Fruit fly (Drosophila melanogaster) whole organism, embryonic: ENCODE data around the gene CG14795.

Source experiments
- Atf-2 ChIP-seq: fragments of 200-800 bp; sonication (Bioruptor generic); optimal IDR thresholded peaks from 2 replicates; lab custom pipeline; 2016; ENCODE audit warnings: missing biosample characterization, missing genetic modification characterization
- CG10147 ChIP-seq: fragments of 200-800 bp; sonication (Bioruptor generic); optimal IDR thresholded peaks from 2 replicates; lab custom pipeline; 2019; ENCODE audit warnings: missing biosample characterization, mild to moderate bottlenecking, missing genetic modification characterization, moderate library complexity
- CG11085 ChIP-seq: fragments of 200-800 bp; sonication (Bioruptor generic); IDR thresholded peaks from 2 replicates; pipeline ENCODE4 v1.3.6; 2022; ENCODE audit warnings: missing biosample characterization, missing genetic modification characterization
- CG12299 ChIP-seq: fragments of 200-800 bp; sonication (Bioruptor generic); optimal IDR thresholded peaks from 2 replicates; lab custom pipeline; 2018; ENCODE audit warnings: missing biosample characterization, mild to moderate bottlenecking, missing genetic modification characterization
- CG14667 ChIP-seq: fragments of 200-800 bp; sonication (Bioruptor generic); IDR thresholded peaks from 2 replicates; pipeline ENCODE4 v1.3.6; 2022; ENCODE audit warnings: missing biosample characterization, missing genetic modification characterization
- CG14965 ChIP-seq: fragments of 200-800 bp; sonication (Bioruptor generic); optimal IDR thresholded peaks from 2 replicates; lab custom pipeline; 2016; ENCODE audit warnings: missing biosample characterization, missing genetic modification characterization, borderline replicate concordance
- CG15011 ChIP-seq: fragments of 200-800 bp; sonication (Bioruptor generic); optimal IDR thresholded peaks from 3 replicates; lab custom pipeline; 2018; ENCODE audit warnings: missing biosample characterization, mild to moderate bottlenecking, missing genetic modification characterization
- CG17186 ChIP-seq: fragments of 200-800 bp; sonication (Bioruptor generic); optimal IDR thresholded peaks from 3 replicates; lab custom pipeline; 2017; ENCODE audit warnings: missing biosample characterization, missing genetic modification reagents, missing genetic modification characterization
- CG18476 ChIP-seq: fragments of 200-800 bp; sonication (Bioruptor generic); optimal IDR thresholded peaks from 2 replicates; lab custom pipeline; 2016; ENCODE audit warnings: missing biosample characterization, mild to moderate bottlenecking, missing genetic modification characterization
- CG18599 ChIP-seq: fragments of 200-800 bp; sonication (Bioruptor generic); optimal IDR thresholded peaks from 3 replicates; lab custom pipeline; 2017; ENCODE audit warnings: missing biosample characterization, missing genetic modification characterization, mild to moderate bottlenecking, moderate library complexity, missing genetic modification reagents
- CG2199 ChIP-seq: fragments of 200-800 bp; sonication (Bioruptor generic); IDR thresholded peaks from 3 replicates; pipeline ENCODE4 v1.3.6; 2022; ENCODE audit warnings: missing biosample characterization, missing genetic modification characterization
- CG2678 ChIP-seq: fragments of 200-800 bp; sonication (Bioruptor generic); optimal IDR thresholded peaks from 3 replicates; lab custom pipeline; 2019; ENCODE audit warnings: missing biosample characterization, mild to moderate bottlenecking, missing genetic modification characterization, moderate library complexity
- CG2875 ChIP-seq: fragments of 200-800 bp; sonication (Bioruptor generic); optimal IDR thresholded peaks from 2 replicates; lab custom pipeline; 2017; ENCODE audit warnings: missing biosample characterization, mild to moderate bottlenecking, missing genetic modification characterization, missing genetic modification reagents
- CG31441 ChIP-seq: fragments of 200-800 bp; sonication (Bioruptor generic); IDR thresholded peaks from 2 replicates; pipeline ENCODE4 v1.3.6; 2022; ENCODE audit warnings: missing biosample characterization, missing genetic modification characterization
- CG33213 ChIP-seq: fragments of 200-800 bp; sonication (Bioruptor generic); optimal IDR thresholded peaks from 3 replicates; lab custom pipeline; 2016; ENCODE audit warnings: missing biosample characterization, missing genetic modification characterization
- CG34224 ChIP-seq: fragments of 200-800 bp; sonication (Bioruptor generic); IDR thresholded peaks from 3 replicates; pipeline ENCODE4 v1.3.6; 2022; ENCODE audit warnings: missing biosample characterization, missing genetic modification characterization; ENCODE audit not compliant: partially characterized antibody
- CG4360 ChIP-seq: fragments of 200-800 bp; sonication (Bioruptor generic); IDR thresholded peaks from 2 replicates; pipeline ENCODE4 v1.3.6; 2022; ENCODE audit warnings: missing biosample characterization, missing genetic modification characterization
- CG6683 ChIP-seq: fragments of 200-800 bp; sonication (Bioruptor generic); optimal IDR thresholded peaks from 2 replicates; lab custom pipeline; 2017; ENCODE audit warnings: missing biosample characterization, mild to moderate bottlenecking, missing genetic modification characterization, missing genetic modification reagents
- CG6813 ChIP-seq: fragments of 200-800 bp; sonication (Bioruptor generic); optimal IDR thresholded peaks from 2 replicates; lab custom pipeline; 2017; ENCODE audit warnings: missing biosample characterization, missing genetic modification characterization, mild to moderate bottlenecking, moderate library complexity, missing genetic modification reagents
- CG7786 ChIP-seq: fragments of 200-800 bp; sonication (Bioruptor generic); optimal IDR thresholded peaks from 2 replicates; lab custom pipeline; 2016; ENCODE audit warnings: missing biosample characterization, missing genetic modification characterization
- CG8388 ChIP-seq: fragments of 200-800 bp; sonication (Bioruptor generic); optimal IDR thresholded peaks from 2 replicates; lab custom pipeline; 2019; ENCODE audit warnings: missing biosample characterization, mild to moderate bottlenecking, missing genetic modification characterization, moderate library complexity
- CG9932 ChIP-seq: fragments of 200-800 bp; sonication (Bioruptor generic); IDR thresholded peaks from 2 replicates; pipeline ENCODE4 v1.3.6; 2022; ENCODE audit warnings: missing biosample characterization, missing genetic modification characterization
- CHES-1-like ChIP-seq: fragments of 200-800 bp; sonication (Bioruptor generic); optimal IDR thresholded peaks from 2 replicates; lab custom pipeline; 2016; ENCODE audit warnings: missing biosample characterization, missing genetic modification characterization
- Dref ChIP-seq: fragments of 200-800 bp; sonication (Bioruptor generic); IDR thresholded peaks from 2 replicates; pipeline ENCODE4 v1.3.6; 2022; ENCODE audit warnings: missing biosample characterization, missing genetic modification characterization
- H15 ChIP-seq: fragments of 200-800 bp; sonication (Bioruptor generic); IDR thresholded peaks from 3 replicates; pipeline ENCODE4 v1.3.6; 2022; ENCODE audit warnings: missing biosample characterization, missing genetic modification characterization
- H2.0 ChIP-seq: fragments of 200-800 bp; sonication (Bioruptor generic); IDR thresholded peaks from 2 replicates; pipeline ENCODE4 v1.3.6; 2022; ENCODE audit warnings: missing biosample characterization, missing genetic modification characterization
- HmgD ChIP-seq: fragments of 200-800 bp; sonication (Bioruptor generic); optimal IDR thresholded peaks from 3 replicates; lab custom pipeline; 2016; ENCODE audit warnings: missing biosample characterization, missing genetic modification characterization
- Hr51 ChIP-seq, 2 experiments: fragments of 200-800 bp; sonication (Bioruptor generic); optimal IDR thresholded peaks; 2 replicates in 1 of 2; 3 replicates in 1 of 2; lab custom pipeline; 2016 to 2018; ENCODE audit warnings: missing biosample characterization in 2 of 2, missing genetic modification characterization in 2 of 2, mild to moderate bottlenecking in 1 of 2, moderate library complexity in 1 of 2
- Lhr ChIP-seq: fragments of 200-800 bp; sonication (Bioruptor generic); optimal IDR thresholded peaks from 3 replicates; lab custom pipeline; 2017; ENCODE audit warnings: mild to moderate bottlenecking, missing biosample characterization, missing genetic modification reagents, missing genetic modification characterization
- Mes4 ChIP-seq: fragments of 200-800 bp; sonication (Bioruptor generic); optimal IDR thresholded peaks from 2 replicates; lab custom pipeline; 2016; ENCODE audit warnings: missing biosample characterization, missing genetic modification characterization
- Nf-YB ChIP-seq: fragments of 200-800 bp; sonication (Bioruptor generic); optimal IDR thresholded peaks from 3 replicates; lab custom pipeline; 2019; ENCODE audit warnings: missing biosample characterization, mild to moderate bottlenecking, missing genetic modification characterization, moderate library complexity
- Oaz ChIP-seq: fragments of 200-800 bp; sonication (Bioruptor generic); IDR thresholded peaks from 2 replicates; pipeline ENCODE4 v1.3.6; 2022; ENCODE audit warnings: missing biosample characterization, missing genetic modification characterization
- Poxn ChIP-seq: fragments of 200-800 bp; sonication (Bioruptor generic); IDR thresholded peaks from 2 replicates; pipeline ENCODE4 v1.3.6; 2022; ENCODE audit warnings: missing biosample characterization, missing genetic modification characterization
- Ssrp ChIP-seq: fragments of 200-800 bp; sonication (Bioruptor generic); optimal IDR thresholded peaks from 2 replicates; lab custom pipeline; 2018; ENCODE audit warnings: missing biosample characterization, mild to moderate bottlenecking, missing genetic modification characterization, moderate library complexity
- Tbp ChIP-seq: fragments of >200 bp; optimal IDR thresholded peaks from 2 replicates; lab custom pipeline; 2018; ENCODE audit warnings: missing biosample characterization, missing genetic modification characterization
- Usf ChIP-seq: fragments of 200-800 bp; sonication (Bioruptor generic); optimal IDR thresholded peaks from 2 replicates; lab custom pipeline; 2017; ENCODE audit warnings: missing genotype, missing biosample characterization, missing genetic modification characterization
- Vsx1 ChIP-seq: fragments of 200-800 bp; sonication (Bioruptor generic); optimal IDR thresholded peaks from 2 replicates; lab custom pipeline; 2017; ENCODE audit warnings: missing biosample characterization, mild to moderate bottlenecking, missing genetic modification characterization, missing genetic modification reagents
- bab2 ChIP-seq: fragments of 200-800 bp; sonication (Bioruptor generic); optimal IDR thresholded peaks from 2 replicates; lab custom pipeline; 2016; ENCODE audit warnings: missing biosample characterization, missing genetic modification characterization
- da ChIP-seq: fragments of 200-800 bp; sonication (Bioruptor generic); optimal IDR thresholded peaks from 2 replicates; lab custom pipeline; 2016; ENCODE audit warnings: missing biosample characterization, missing genetic modification characterization
- dm ChIP-seq: fragments of 200-800 bp; sonication (Bioruptor generic); optimal IDR thresholded peaks from 3 replicates; lab custom pipeline; 2016; ENCODE audit warnings: missing biosample characterization, missing genetic modification characterization
- dysf ChIP-seq: fragments of 200-800 bp; sonication (Bioruptor generic); IDR thresholded peaks from 3 replicates; pipeline ENCODE4 v1.3.6; 2022; ENCODE audit warnings: missing biosample characterization, missing genetic modification characterization
- fru ChIP-seq: fragments of >200 bp; optimal IDR thresholded peaks from 2 replicates; lab custom pipeline; 2017
- grn ChIP-seq: fragments of 200-800 bp; sonication (Bioruptor generic); optimal IDR thresholded peaks from 3 replicates; lab custom pipeline; 2017; ENCODE audit warnings: missing biosample characterization, missing genetic modification characterization
- kay ChIP-seq: fragments of 200-800 bp; sonication (Bioruptor generic); optimal IDR thresholded peaks from 2 replicates; lab custom pipeline; 2016; ENCODE audit warnings: missing biosample characterization, missing genetic modification characterization
- luna ChIP-seq: fragments of 200-800 bp; sonication (Bioruptor generic); optimal IDR thresholded peaks from 2 replicates; lab custom pipeline; 2016; ENCODE audit warnings: missing biosample characterization, missing genetic modification characterization
- mam ChIP-seq: fragments of 200-800 bp; sonication (Bioruptor generic); optimal IDR thresholded peaks from 3 replicates; lab custom pipeline; 2016; ENCODE audit warnings: missing biosample characterization, missing genetic modification characterization
- otp ChIP-seq: fragments of 200-800 bp; sonication (Bioruptor generic); IDR thresholded peaks from 3 replicates; pipeline ENCODE4, ENCODE4 v1.3.6; 2022; ENCODE audit warnings: missing biosample characterization, missing genetic modification characterization
- salm ChIP-seq: fragments of 200-800 bp; sonication (Bioruptor generic); optimal IDR thresholded peaks from 2 replicates; lab custom pipeline; 2018; ENCODE audit warnings: missing biosample characterization, mild to moderate bottlenecking, missing genetic modification characterization
- wdn ChIP-seq: fragments of 200-800 bp; sonication (Bioruptor generic); IDR thresholded peaks from 2 replicates; pipeline ENCODE4 v1.3.6; 2022; ENCODE audit warnings: missing biosample characterization, missing genetic modification characterization

CG14795 gene

dm6 chrX:1482840-1483518, 29.6 kb downstream of the CG14795 start, which contains the start of the genes sta and inc (continued):
- TF ChIP-seq CG14667 = no peak
- TF ChIP-seq CG14965 (GFP tag; lab: Kevin White, UChicago) = no peak
- TF ChIP-seq dysf (GFP tag; lab: Robert Waterston, UW) = peak; percentile 50; the same call in 1 of the 3 replicates
- TF ChIP-seq CG34224 = peak; percentile 67
- peak; percentile 52 for TF ChIP-seq Nf-YB (GFP tag; lab: Kevin White, UChicago)
- peak; percentile 33; the same call in 1 of the 2 replicates for TF ChIP-seq wdn (GFP tag; lab: Robert Waterston, UW)
- TF ChIP-seq Atf-2 (GFP tag; lab: Kevin White, UChicago) = peak; percentile 21
- no peak; the same call in 1 of the 2 replicates for TF ChIP-seq CG11085 (GFP tag; lab: Robert Waterston, UW)
- no peak for TF ChIP-seq Usf (GFP tag; lab: Kevin White, UChicago)
- TF ChIP-seq CG18476 = peak; percentile 5
- TF ChIP-seq kay (GFP tag; lab: Kevin White, UChicago) = peak; percentile 0
- peak; percentile 86 for TF ChIP-seq CG6813
- peak; percentile 55 for TF ChIP-seq CG10147 (GFP tag; lab: Kevin White, UChicago)
- peak; percentile 11 for TF ChIP-seq grn (GFP tag; lab: Kevin White, UChicago)
- no peak for TF ChIP-seq bab2 (GFP tag; lab: Kevin White, UChicago)
- peak; percentile 74 for TF ChIP-seq HmgD (GFP tag; lab: Kevin White, UChicago)
- peak; percentile 40; the same call in 1 of the 3 replicates for TF ChIP-seq otp (GFP tag; lab: Robert Waterston, UW)
- TF ChIP-seq Tbp (GFP tag; lab: Kevin White, UChicago) = no peak
- TF ChIP-seq Ssrp (tag; lab: Kevin White, UChicago) = peak; percentile 25
- TF ChIP-seq CG15011 = no peak
- TF ChIP-seq CG7786 (GFP tag; lab: Kevin White, UChicago) = peak; percentile 18
- TF ChIP-seq Oaz (GFP tag; lab: Robert Waterston, UW) = no peak
- TF ChIP-seq H15 (GFP tag; lab: Robert Waterston, UW) = 0 out of 3 replicates have a peak, but pooled peaks have one; percentile 23
- TF ChIP-seq Mes4 (GFP tag; lab: Kevin White, UChicago) = peak; percentile 81
- peak; percentile 90 for TF ChIP-seq dm (GFP tag; lab: Kevin White, UChicago)
- peak; percentile 84 for TF ChIP-seq CHES-1-like
- TF ChIP-seq salm (tag; lab: Kevin White, UChicago) = peak; percentile 22
- TF ChIP-seq CG4360 (GFP tag; lab: Robert Waterston, UW) = 0 out of 2 replicates have a peak, but pooled peaks have one; percentile 12
- peak; percentile 84 for TF ChIP-seq CG17186 (GFP tag; lab: Kevin White, UChicago)
- 0 out of 3 replicates have a peak, but pooled peaks have one; percentile 16 for TF ChIP-seq CG2199 (GFP tag; lab: Robert Waterston, UW)
- TF ChIP-seq Vsx1 (GFP tag; lab: Kevin White, UChicago) = peak; percentile 67
- peak; percentile 80 for TF ChIP-seq CG18599 (GFP tag; lab: Kevin White, UChicago)
- TF ChIP-seq H2.0 (GFP tag; lab: Robert Waterston, UW) = 0 out of 2 replicates have a peak, but pooled peaks have one; percentile 5
- TF ChIP-seq CG8388 (GFP tag; lab: Kevin White, UChicago) = peak; percentile 55
- peak; percentile 53; the same call in 1 of the 2 replicates for TF ChIP-seq CG9932
- peak; percentile 92 for TF ChIP-seq Lhr
- peak; percentile 6 for TF ChIP-seq luna (GFP tag; lab: Kevin White, UChicago)
- TF ChIP-seq CG2678 (tag; lab: Kevin White, UChicago) = peak; percentile 65
- peak; percentile 66 for TF ChIP-seq CG12299
- TF ChIP-seq da (GFP tag; lab: Kevin White, UChicago) = no peak
- no peak for TF ChIP-seq Poxn (GFP tag; lab: Robert Waterston, UW)
- peak; percentile 88 for TF ChIP-seq CG33213
- TF ChIP-seq CG2875 (GFP tag; lab: Kevin White, UChicago) = peak; percentile 66
- TF ChIP-seq mam = peak; percentile 40
- peak; percentile 72 for TF ChIP-seq CG31441
- peak; percentile 53 for TF ChIP-seq Hr51 (GFP tag; optimal IDR thresholded peaks at IDR 0.05; lab: Kevin White, UChicago)
- TF ChIP-seq fru (lab: Kevin White, UChicago) = no peak
- TF ChIP-seq CG6683 (GFP tag; lab: Kevin White, UChicago) = peak; percentile 56
- peak; percentile 72 for TF ChIP-seq Dref
